Worm (Caenorhabditis elegans): ENCODE results near the gene ddr-1.

ce11 chrX:5413510-5413909, 47.5 kb upstream of the ddr-1 start, which contains the start of gene pks-1:
- TF ChIP-seq him-1 (tag; optimal IDR thresholded peaks at IDR 0.05) (no peak), W03F9.2 (tag; optimal IDR thresholded peaks at IDR 0.05) (no peak), dao-5 (tag; optimal IDR thresholded peaks at IDR 0.05) (no peak)
